Worm (Caenorhabditis elegans) whole organism, early embryonic: Measurements from ENCODE around the gene ZK666.15.

Experiments used
- B0310.2 ChIP-seq: sonication (generic microtip); optimal IDR thresholded peaks from 2 replicates; lab custom pipeline; 2016; ENCODE audit warnings: mild to moderate bottlenecking, missing genetic modification characterization, missing compliant biosample characterization
- F13C5.2 ChIP-seq: sonication (generic microtip); optimal IDR thresholded peaks from 2 replicates; lab custom pipeline; 2017; ENCODE audit warnings: mild to moderate bottlenecking, missing genetic modification characterization, inconsistent platforms, missing compliant biosample characterization
- aly-1 ChIP-seq: sonication (generic microtip); optimal IDR thresholded peaks from 2 replicates; lab custom pipeline; 2016; ENCODE audit warnings: missing genetic modification characterization, missing compliant biosample characterization
- ama-1 ChIP-seq: fragments of 150-350 bp; optimal IDR thresholded peaks from 2 replicates; lab custom pipeline; 2014
- ceh-13 ChIP-seq: fragments of 200-800 bp; sonication (Bioruptor generic); optimal IDR thresholded peaks from 2 replicates; lab custom pipeline; 2018; ENCODE audit warnings: mild to moderate bottlenecking, missing genetic modification characterization, missing compliant biosample characterization
- ceh-36 ChIP-seq: sonication (generic microtip); optimal IDR thresholded peaks from 2 replicates; lab custom pipeline; 2016; ENCODE audit warnings: missing genetic modification characterization, inconsistent platforms, missing compliant biosample characterization
- ets-7 ChIP-seq: sonication (generic microtip); optimal IDR thresholded peaks from 2 replicates; lab custom pipeline; 2016; ENCODE audit warnings: missing genotype, missing genetic modification characterization, missing compliant biosample characterization
- flt-1 ChIP-seq: fragments of 200-800 bp; sonication (Bioruptor generic); IDR thresholded peaks from 2 replicates; pipeline ENCODE4 v1.3.6; 2022; ENCODE audit warnings: missing genetic modification characterization, missing compliant biosample characterization
- hmbx-1 ChIP-seq: sonication (generic microtip); optimal IDR thresholded peaks from 2 replicates; lab custom pipeline; 2016; ENCODE audit warnings: mild to moderate bottlenecking, missing genetic modification characterization, missing compliant biosample characterization
- hmg-4 ChIP-seq: fragments of 200-800 bp; sonication (Bioruptor generic); optimal IDR thresholded peaks from 2 replicates; lab custom pipeline; 2018; ENCODE audit warnings: mild to moderate bottlenecking, missing genetic modification characterization, missing compliant biosample characterization
- hnd-1 ChIP-seq: sonication (generic microtip); optimal IDR thresholded peaks from 2 replicates; lab custom pipeline; 2016; ENCODE audit warnings: missing genetic modification characterization, missing compliant biosample characterization
- pes-1 ChIP-seq: fragments of 200-800 bp; sonication (Bioruptor generic); IDR thresholded peaks from 2 replicates; pipeline ENCODE4 v1.3.6; 2022; ENCODE audit warnings: missing genetic modification reagents, missing genetic modification characterization, missing compliant biosample characterization
- scrt-1 ChIP-seq: fragments of 200-800 bp; sonication (Bioruptor generic); IDR thresholded peaks from 2 replicates; pipeline ENCODE4 v1.3.6; 2022; ENCODE audit warnings: missing genetic modification characterization, missing compliant biosample characterization
- sea-1 ChIP-seq: fragments of 200-800 bp; sonication (Bioruptor generic); conservative IDR thresholded peaks from 2 replicates; pipeline ENCODE4 v1.3.6; 2022; ENCODE audit warnings: missing genetic modification characterization, missing compliant biosample characterization
- tbx-11 ChIP-seq: fragments of 200-800 bp; sonication (Bioruptor generic); IDR thresholded peaks from 2 replicates; pipeline ENCODE4 v1.3.6; 2022; ENCODE audit warnings: missing genetic modification characterization, missing compliant biosample characterization
- tbx-37 ChIP-seq: fragments of 200-800 bp; sonication (Bioruptor generic); conservative IDR thresholded peaks from 2 replicates; pipeline ENCODE4 v1.3.6; 2022; ENCODE audit warnings: missing genetic modification reagents, missing genetic modification characterization, missing compliant biosample characterization
- tra-4 ChIP-seq: sonication (generic microtip); optimal IDR thresholded peaks from 2 replicates; lab custom pipeline; 2017; ENCODE audit warnings: missing genetic modification characterization, missing compliant biosample characterization

ZK666.15 gene

ce11 chrII:10464230-10464920 is 22.5 kb upstream of the ZK666.15 start, which contains the start of the genes ZK673.6 and sdz-37:
Gene ZK673.6 (minus strand): TSS chrII:10464330.
Gene sdz-37 (plus strand): TSS chrII:10464870.
- no peak for TF ChIP-seq hnd-1 (tag; lab: Kevin White, UChicago)
- TF ChIP-seq tra-4 (tag; lab: Kevin White, UChicago) = no peak
- no peak for TF ChIP-seq hmbx-1
- TF ChIP-seq aly-1 (tag; lab: Kevin White, UChicago) = no peak
- TF ChIP-seq ceh-36 = no peak
- TF ChIP-seq ceh-13 (GFP tag; lab: Kevin White, UChicago) = no peak
- no peak for TF ChIP-seq sea-1
- TF ChIP-seq tbx-11 = no peak
- TF ChIP-seq flt-1 = no peak
- TF ChIP-seq hmg-4 (GFP tag; lab: Kevin White, UChicago) = no peak
- TF ChIP-seq F13C5.2 (tag; lab: Kevin White, UChicago) = no peak
- no peak for TF ChIP-seq scrt-1 (GFP tag; lab: Robert Waterston, UW)
- no peak for TF ChIP-seq tbx-37 (GFP tag; lab: Robert Waterston, UW)
- TF ChIP-seq ets-7 = no peak

ce11 chrII:10466552-10466951 is 20.3 kb upstream of the ZK666.15 start, which contains the start of gene tnc-2:
Gene tnc-2 (plus strand): TSS chrII:10466852.
- no peak for TF ChIP-seq F13C5.2 (tag; lab: Kevin White, UChicago)
- TF ChIP-seq hmg-4 (GFP tag; lab: Kevin White, UChicago) = no peak
- no peak for TF ChIP-seq pes-1
- no peak for TF ChIP-seq B0310.2 (tag; lab: Kevin White, UChicago)
- no peak for TF ChIP-seq tbx-37 (GFP tag; lab: Robert Waterston, UW)
- no peak for TF ChIP-seq ceh-36
- no peak for TF ChIP-seq tbx-11
- no peak for TF ChIP-seq aly-1 (tag; lab: Kevin White, UChicago)
- no peak for TF ChIP-seq ceh-13 (GFP tag; lab: Kevin White, UChicago)
- TF ChIP-seq flt-1 = no peak
- no peak for TF ChIP-seq tra-4 (tag; lab: Kevin White, UChicago)
- no peak for TF ChIP-seq ets-7

- TF ChIP-seq tbx-11 (no peak), sea-1 (no peak), tbx-37 (GFP tag; lab: Robert Waterston, UW) (no peak), B0310.2 (tag; lab: Kevin White, UChicago) (no peak), hmg-4 (GFP tag; lab: Kevin White, UChicago) (no peak), F13C5.2 (tag; lab: Kevin White, UChicago) (no peak), hnd-1 (tag; lab: Kevin White, UChicago) (no peak), ceh-36 (no peak), scrt-1 (GFP tag; lab: Robert Waterston, UW) (no peak), ets-7 (no peak), tra-4 (tag; lab: Kevin White, UChicago) (no peak), flt-1 (no peak), pes-1 (no peak), aly-1 (tag; lab: Kevin White, UChicago) (no peak)
Measured at ce11 chrII:10470159-10470558, 16.7 kb upstream of the ZK666.15 start, which contains the start of gene clec-143. Gene clec-143 (minus strand): TSS chrII:10470297.

- TF ChIP-seq aly-1 (tag; lab: Kevin White, UChicago) = no peak
- no peak for TF ChIP-seq hmg-4 (GFP tag; lab: Kevin White, UChicago)
- TF ChIP-seq scrt-1 (GFP tag; lab: Robert Waterston, UW) = no peak
Measured at ce11 chrII:10471247-10471646, 15.6 kb upstream of the ZK666.15 start, which contains the start of gene ZK666.1. Gene ZK666.1 (minus strand): TSS chrII:10471347.

- no peak for TF ChIP-seq aly-1 (tag; lab: Kevin White, UChicago)
Measured at ce11 chrII:10471790-10472189, 15.0 kb upstream of the ZK666.15 start, which contains the start of gene ZK666.2. Gene ZK666.2 (minus strand): TSS chrII:10471890.

- TF ChIP-seq F13C5.2 (tag; lab: Kevin White, UChicago) = no peak
- no peak for TF ChIP-seq flt-1
- no peak for TF ChIP-seq scrt-1 (GFP tag; lab: Robert Waterston, UW)
- no peak for TF ChIP-seq tbx-37 (GFP tag; lab: Robert Waterston, UW)
- TF ChIP-seq B0310.2 (tag; lab: Kevin White, UChicago) = no peak
- no peak for TF ChIP-seq ets-7
- TF ChIP-seq pes-1 = no peak
Measured at ce11 chrII:10476039-10476438, 10.8 kb upstream of the ZK666.15 start, which contains the start of gene clec-58. Gene clec-58 (minus strand): TSS chrII:10476139.

- TF ChIP-seq ets-7 (no peak), tbx-11 (no peak), hmg-4 (GFP tag; lab: Kevin White, UChicago) (no peak), hnd-1 (tag; lab: Kevin White, UChicago) (no peak), ceh-13 (GFP tag; lab: Kevin White, UChicago) (no peak), tra-4 (tag; lab: Kevin White, UChicago) (no peak), tbx-37 (GFP tag; lab: Robert Waterston, UW) (no peak), ama-1 (lab: Kevin White, UChicago) (no peak), aly-1 (tag; lab: Kevin White, UChicago) (no peak), scrt-1 (GFP tag; lab: Robert Waterston, UW) (no peak), sea-1 (no peak), ceh-36 (no peak), hmbx-1 (no peak), B0310.2 (tag; lab: Kevin White, UChicago) (no peak), flt-1 (no peak), pes-1 (no peak), F13C5.2 (tag; lab: Kevin White, UChicago) (no peak)
Measured at ce11 chrII:10476959-10477358, 9.9 kb upstream of the ZK666.15 start, which contains the start of gene ZK666.4. Gene ZK666.4 (plus strand): TSS chrII:10477259.

- no peak for TF ChIP-seq pes-1
- TF ChIP-seq tbx-11 = no peak
- no peak for TF ChIP-seq F13C5.2 (tag; lab: Kevin White, UChicago)
- no peak for TF ChIP-seq flt-1
- no peak for TF ChIP-seq ets-7
- TF ChIP-seq sea-1 = no peak
- no peak for TF ChIP-seq ama-1 (lab: Kevin White, UChicago)
- no peak for TF ChIP-seq B0310.2 (tag; lab: Kevin White, UChicago)
- TF ChIP-seq tbx-37 (GFP tag; lab: Robert Waterston, UW) = no peak
- TF ChIP-seq ceh-13 (GFP tag; lab: Kevin White, UChicago) = no peak
- no peak for TF ChIP-seq tra-4 (tag; lab: Kevin White, UChicago)
- TF ChIP-seq ceh-36 = no peak
- TF ChIP-seq hnd-1 (tag; lab: Kevin White, UChicago) = no peak
- TF ChIP-seq hmg-4 (GFP tag; lab: Kevin White, UChicago) = no peak
- TF ChIP-seq scrt-1 (GFP tag; lab: Robert Waterston, UW) = no peak
- TF ChIP-seq aly-1 (tag; lab: Kevin White, UChicago) = no peak
- TF ChIP-seq hmbx-1 = no peak
Measured at ce11 chrII:10479348-10479747, 7.5 kb upstream of the ZK666.15 start, which contains the start of gene clec-59. Gene clec-59 (minus strand): TSS chrII:10479448.
